Worm (Caenorhabditis elegans) whole organism, L4 larva: ENCODE measurements around the gene mcm-10.

Experiments
- D1046.2 ChIP-seq: fragments of 200-800 bp; sonication (Bioruptor generic); IDR thresholded peaks from 2 replicates; pipeline ENCODE4 v1.3.6; 2022; ENCODE audit warnings: missing genetic modification characterization, missing compliant biosample characterization
- F10B5.3 ChIP-seq: sonication (generic microtip); optimal IDR thresholded peaks from 2 replicates; lab custom pipeline; 2016; ENCODE audit warnings: mild to moderate bottlenecking, missing genetic modification characterization, missing compliant biosample characterization
- F26F4.8 ChIP-seq: fragments of 200-800 bp; sonication (Bioruptor generic); conservative IDR thresholded peaks from 2 replicates; pipeline ENCODE4 v1.3.6; 2022; ENCODE audit warnings: missing genetic modification characterization, missing compliant biosample characterization
- F37D6.2 ChIP-seq: sonication (generic microtip); optimal IDR thresholded peaks from 2 replicates; lab custom pipeline; 2016; ENCODE audit warnings: mild to moderate bottlenecking, missing genetic modification characterization, missing compliant biosample characterization
- R02D3.7 ChIP-seq: fragments of 150-350 bp; sonication (generic microtip); optimal IDR thresholded peaks from 3 replicates; lab custom pipeline; 2014; ENCODE audit warnings: missing biosample characterization, missing genetic modification characterization
- T26A8.4 ChIP-seq: fragments of 200-800 bp; sonication (Bioruptor generic); IDR thresholded peaks from 2 replicates; pipeline ENCODE4 v1.3.6; 2022; ENCODE audit warnings: missing genetic modification characterization, missing compliant biosample characterization
- Y75B8A.6 ChIP-seq: fragments of 200-800 bp; sonication (Bioruptor generic); IDR thresholded peaks from 2 replicates; pipeline ENCODE4 v1.3.6; 2022; ENCODE audit warnings: missing genetic modification reagents, missing genetic modification characterization, missing compliant biosample characterization
- ZK546.5 ChIP-seq, 2 experiments: sonication (generic microtip); optimal IDR thresholded peaks; 2 replicates each; lab custom pipeline; 2017; ENCODE audit warnings: missing biosample characterization in 2 of 2, missing genetic modification characterization in 2 of 2
- arid-1 ChIP-seq: fragments of 200-800 bp; sonication (Bioruptor generic); conservative IDR thresholded peaks from 2 replicates; pipeline ENCODE4 v1.3.6; 2022; ENCODE audit warnings: missing genetic modification reagents, missing genetic modification characterization, missing compliant biosample characterization
- attf-4 ChIP-seq: sonication (generic microtip); optimal IDR thresholded peaks from 3 replicates; lab custom pipeline; 2017; ENCODE audit warnings: missing biosample characterization, missing genetic modification characterization
- ceh-20 ChIP-seq: fragments of 200-800 bp; sonication (Bioruptor generic); IDR thresholded peaks from 2 replicates; pipeline ENCODE4 v1.3.6; 2022; ENCODE audit warnings: missing genetic modification reagents, missing genetic modification characterization, missing compliant biosample characterization
- ceh-28 ChIP-seq: fragments of 150-350 bp; optimal IDR thresholded peaks from 2 replicates; lab custom pipeline; 2014; ENCODE audit warnings: missing biosample characterization, missing genetic modification reagents, missing genetic modification characterization
- ceh-44 ChIP-seq: fragments of 200-800 bp; sonication (Bioruptor generic); IDR thresholded peaks from 2 replicates; pipeline ENCODE4 v1.3.6; 2022; ENCODE audit warnings: missing genetic modification reagents, missing genetic modification characterization, missing compliant biosample characterization
- ceh-62 ChIP-seq: sonication (generic microtip); optimal IDR thresholded peaks from 2 replicates; lab custom pipeline; 2017; ENCODE audit warnings: missing biosample characterization, missing genetic modification characterization
- daf-16 ChIP-seq, 3 experiments: sonication (generic microtip); optimal IDR thresholded peaks; 2 replicates each; lab custom pipeline; 2016 to 2017; ENCODE audit warnings: missing genetic modification characterization in 3 of 3, missing genetic modification reagents in 3 of 3, mild to moderate bottlenecking in 2 of 3, missing compliant biosample characterization in 2 of 3, missing biosample characterization in 1 of 3, moderate library complexity in 1 of 3
- daf-19 ChIP-seq: fragments of 200-800 bp; sonication (Bioruptor generic); conservative IDR thresholded peaks from 2 replicates; pipeline ENCODE4 v1.3.6; 2022; ENCODE audit warnings: missing genetic modification characterization, missing compliant biosample characterization
- dpl-1 ChIP-seq: fragments of 150-350 bp; optimal IDR thresholded peaks from 2 replicates; lab custom pipeline; 2014; ENCODE audit warnings: missing biosample characterization, missing genetic modification reagents, missing genetic modification characterization
- dve-1 ChIP-seq: sonication (generic microtip); optimal IDR thresholded peaks from 2 replicates; lab custom pipeline; 2017; ENCODE audit warnings: antibody characterized with exemption, mild to moderate bottlenecking, missing genetic modification characterization, missing compliant biosample characterization; ENCODE audit not compliant: insufficient read depth
- egl-43 ChIP-seq: fragments of 200-800 bp; sonication (Bioruptor generic); IDR thresholded peaks from 2 replicates; pipeline ENCODE4 v1.3.6; 2022; ENCODE audit warnings: missing genetic modification reagents, missing genetic modification characterization, missing compliant biosample characterization
- hlh-11 ChIP-seq: fragments of 200-800 bp; sonication (Bioruptor generic); optimal IDR thresholded peaks from 2 replicates; lab custom pipeline; 2018; ENCODE audit warnings: mild to moderate bottlenecking, missing genetic modification characterization, missing compliant biosample characterization
- hlh-30 ChIP-seq: sonication (generic microtip); optimal IDR thresholded peaks from 2 replicates; lab custom pipeline; 2017; ENCODE audit warnings: antibody characterized with exemption, mild to moderate bottlenecking, missing genetic modification characterization, missing compliant biosample characterization; ENCODE audit not compliant: insufficient read depth
- hmg-1.1 ChIP-seq: fragments of 200-800 bp; sonication (Bioruptor generic); IDR thresholded peaks from 2 replicates; pipeline ENCODE4 v1.3.6; 2022; ENCODE audit warnings: missing genetic modification reagents, missing genetic modification characterization, missing compliant biosample characterization
- lin-13 ChIP-seq: fragments of 150-350 bp; optimal IDR thresholded peaks from 2 replicates; lab custom pipeline; 2014; ENCODE audit warnings: missing biosample characterization, missing genetic modification reagents, missing genetic modification characterization
- mdt-29 ChIP-seq: fragments of 200-800 bp; sonication (Bioruptor generic); IDR thresholded peaks from 2 replicates; pipeline ENCODE4 v1.3.6; 2022; ENCODE audit warnings: missing genetic modification reagents, missing genetic modification characterization, missing compliant biosample characterization
- mes-2 ChIP-seq: sonication (generic microtip); optimal IDR thresholded peaks from 2 replicates; lab custom pipeline; 2016; ENCODE audit warnings: missing genotype, mild to moderate bottlenecking, missing genetic modification characterization, missing compliant biosample characterization; ENCODE audit not compliant: poor library complexity, severe bottlenecking
- mxl-2 ChIP-seq: fragments of 200-800 bp; sonication (Bioruptor generic); conservative IDR thresholded peaks from 2 replicates; pipeline ENCODE4 v1.3.6; 2022; ENCODE audit warnings: missing genetic modification reagents, missing genetic modification characterization, missing compliant biosample characterization
- mxl-3 ChIP-seq: fragments of 200-800 bp; sonication (Bioruptor generic); optimal IDR thresholded peaks from 2 replicates; lab custom pipeline; 2018; ENCODE audit warnings: mild to moderate bottlenecking, missing genetic modification characterization, missing compliant biosample characterization
- nhr-237 ChIP-seq: sonication (generic microtip); optimal IDR thresholded peaks from 2 replicates; lab custom pipeline; 2017; ENCODE audit warnings: missing biosample characterization, missing genetic modification characterization
- nhr-28 ChIP-seq: fragments of 150-350 bp; optimal IDR thresholded peaks from 2 replicates; lab custom pipeline; 2014; ENCODE audit warnings: missing biosample characterization, missing genetic modification characterization
- nhr-42 ChIP-seq: fragments of 200-800 bp; sonication (Bioruptor generic); IDR thresholded peaks from 2 replicates; pipeline ENCODE4 v1.3.6; 2022; ENCODE audit warnings: missing genetic modification characterization, missing compliant biosample characterization
- nhr-48 ChIP-seq: sonication (generic microtip); optimal IDR thresholded peaks from 2 replicates; lab custom pipeline; 2016; ENCODE audit warnings: mild to moderate bottlenecking, missing genetic modification characterization, missing compliant biosample characterization
- nhr-6 ChIP-seq: fragments of 150-350 bp; optimal IDR thresholded peaks from 2 replicates; lab custom pipeline; 2014; ENCODE audit warnings: missing biosample characterization, missing genetic modification characterization
- nhr-76 ChIP-seq: fragments of 150-350 bp; optimal IDR thresholded peaks from 2 replicates; lab custom pipeline; 2014; ENCODE audit warnings: missing biosample characterization, missing genetic modification characterization
- pqm-1 ChIP-seq: sonication (generic microtip); optimal IDR thresholded peaks from 2 replicates; lab custom pipeline; 2017; ENCODE audit warnings: missing biosample characterization, missing genetic modification characterization
- rbr-2 ChIP-seq: sonication (generic microtip); optimal IDR thresholded peaks from 2 replicates; lab custom pipeline; 2016; ENCODE audit warnings: missing genotype, missing genetic modification characterization, missing compliant biosample characterization
- snpc-1.2 ChIP-seq: fragments of 200-800 bp; sonication (Bioruptor generic); IDR thresholded peaks from 2 replicates; pipeline ENCODE4 v1.3.6; 2022; ENCODE audit warnings: missing genetic modification reagents, missing genetic modification characterization, missing compliant biosample characterization
- snpc-4 ChIP-seq: fragments of 150-350 bp; optimal IDR thresholded peaks from 2 replicates; lab custom pipeline; 2014; ENCODE audit warnings: missing biosample characterization, missing genetic modification characterization
- spr-1 ChIP-seq: sonication (generic microtip); optimal IDR thresholded peaks from 2 replicates; lab custom pipeline; 2016; ENCODE audit warnings: mild to moderate bottlenecking, missing genetic modification characterization, missing compliant biosample characterization
- unc-130 ChIP-seq: sonication (generic microtip); optimal IDR thresholded peaks from 2 replicates; lab custom pipeline; 2016; ENCODE audit warnings: missing genetic modification reagents, missing genetic modification characterization, missing compliant biosample characterization
- zip-11 ChIP-seq: fragments of 200-800 bp; sonication (Bioruptor generic); IDR thresholded peaks from 2 replicates; pipeline ENCODE4 v1.3.6; 2022; ENCODE audit warnings: missing genetic modification characterization, missing compliant biosample characterization
- ztf-7 ChIP-seq: fragments of 150-350 bp; optimal IDR thresholded peaks from 2 replicates; lab custom pipeline; 2014; ENCODE audit warnings: missing biosample characterization, missing genetic modification characterization

mcm-10 gene

DNA sequence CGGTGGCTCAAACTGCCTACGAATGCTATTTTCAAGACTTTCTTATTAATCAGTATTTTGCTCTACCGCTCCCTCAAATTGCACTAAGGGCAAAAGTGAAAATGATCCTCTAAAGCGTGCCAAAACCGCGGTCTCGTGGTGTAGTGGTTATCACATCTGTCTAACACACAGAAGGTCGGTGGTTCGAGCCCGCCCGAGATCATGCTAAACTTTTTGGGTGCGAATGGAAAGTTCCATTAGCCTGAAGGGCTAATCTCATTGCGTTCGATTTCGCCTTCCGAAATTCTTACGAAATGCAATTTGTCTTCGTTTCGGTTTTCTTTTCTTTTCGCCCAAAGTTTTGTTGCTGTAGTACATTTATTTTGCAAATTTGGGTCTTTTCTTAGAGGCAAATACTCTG is 36.1 kb downstream of the mcm-10 start (continued):
- TF ChIP-seq daf-16 (GFP tag; optimal IDR thresholded peaks at IDR 0.05; lab: Kevin White, UChicago) (no peak), daf-16 (tag; optimal IDR thresholded peaks at IDR 0.05; lab: Kevin White, UChicago) (peak; percentile 26), nhr-48 (tag; lab: Kevin White, UChicago) (no peak), D1046.2 (GFP tag; lab: Robert Waterston, UW) (peak; percentile 36; the same call in 1 of the 2 replicates), mxl-3 (GFP tag; lab: Kevin White, UChicago) (peak; percentile 41), mdt-29 (GFP tag; lab: Robert Waterston, UW) (0 out of 2 replicates have a peak, but pooled peaks have one; percentile 48), T26A8.4 (GFP tag; lab: Robert Waterston, UW) (0 out of 2 replicates have a peak, but pooled peaks have one; percentile 39), nhr-42 (GFP tag; lab: Robert Waterston, UW) (peak; percentile 44; the same call in 1 of the 2 replicates), Y75B8A.6 (GFP tag; lab: Robert Waterston, UW) (peak; percentile 59; the same call in 1 of the 2 replicates), ceh-44 (peak; percentile 65), hlh-30 (tag; lab: Kevin White, UChicago) (peak; percentile 33), lin-13 (no peak), egl-43 (GFP tag; lab: Robert Waterston, UW) (peak; percentile 78)

- TF ChIP-seq snpc-1.2 (GFP tag; lab: Robert Waterston, UW) (no peak), hlh-11 (tag; lab: Kevin White, UChicago) (peak; percentile 40), F37D6.2 (no peak), dpl-1 (no peak), nhr-237 (tag; lab: Kevin White, UChicago) (no peak), hmg-1.1 (GFP tag; lab: Robert Waterston, UW) (no peak), nhr-76 (tag; lab: Kevin White, UChicago) (no peak), rbr-2 (tag; lab: Kevin White, UChicago) (no peak), F10B5.3 (tag; lab: Kevin White, UChicago) (no peak), daf-19 (no peak), ceh-44 (no peak), nhr-6 (tag; lab: Kevin White, UChicago) (no peak), pqm-1 (tag; lab: Kevin White, UChicago) (no peak), zip-11 (no peak), ZK546.5 (tag; optimal IDR thresholded peaks at IDR 0.05; lab: Kevin White, UChicago) (no peak), ceh-20 (no peak), mxl-3 (GFP tag; lab: Kevin White, UChicago) (peak; percentile 59), snpc-4 (tag; lab: Kevin White, UChicago) (no peak), ztf-7 (no peak), arid-1 (no peak), F26F4.8 (GFP tag; lab: Robert Waterston, UW) (no peak), unc-130 (GFP tag; lab: Kevin White, UChicago) (no peak), dve-1 (tag; lab: Kevin White, UChicago) (peak; percentile 10), ceh-62 (tag; lab: Kevin White, UChicago) (no peak), attf-4 (tag; lab: Kevin White, UChicago) (no peak), mxl-2 (GFP tag; lab: Robert Waterston, UW) (no peak), daf-16 (GFP tag; optimal IDR thresholded peaks at IDR 0.05; lab: Kevin White, UChicago) (no peak), daf-16 (tag; optimal IDR thresholded peaks at IDR 0.05; lab: Kevin White, UChicago) (peak; percentile 31), ceh-28 (tag; lab: Kevin White, UChicago) (no peak)
Measured at ce11 chrIII:11355758-11356323, 38.5 kb downstream of the mcm-10 start.

- TF ChIP-seq arid-1 (no peak), R02D3.7 (tag; lab: Kevin White, UChicago) (no peak), nhr-28 (peak; percentile 16), pqm-1 (tag; lab: Kevin White, UChicago) (peak; percentile 65), hlh-11 (tag; lab: Kevin White, UChicago) (peak; percentile 42), F26F4.8 (GFP tag; lab: Robert Waterston, UW) (no peak), mxl-3 (GFP tag; lab: Kevin White, UChicago) (peak; percentile 26), nhr-76 (tag; lab: Kevin White, UChicago) (no peak), daf-16 (GFP tag; optimal IDR thresholded peaks at IDR 0.05; lab: Kevin White, UChicago) (no peak), daf-16 (tag; optimal IDR thresholded peaks at IDR 0.05; lab: Kevin White, UChicago) (no peak), mes-2 (tag; lab: Kevin White, UChicago) (peak; percentile 28), dve-1 (tag; lab: Kevin White, UChicago) (peak; percentile 50), spr-1 (tag; lab: Kevin White, UChicago) (no peak), nhr-6 (tag; lab: Kevin White, UChicago) (no peak)
Measured at ce11 chrIII:11357418-11357817, 40.0 kb downstream of the mcm-10 start.
